Fruit fly (Drosophila melanogaster) whole organism, embryonic: ENCODE data around the gene wfs1.

Experiments
- BtbVII ChIP-seq: fragments of 200-800 bp; sonication (Bioruptor generic); optimal IDR thresholded peaks from 3 replicates; lab custom pipeline; 2017; ENCODE audit warnings: missing biosample characterization, mild to moderate bottlenecking, missing genetic modification characterization
- Bteb2 ChIP-seq: fragments of 200-800 bp; sonication (Bioruptor generic); optimal IDR thresholded peaks from 2 replicates; lab custom pipeline; 2016; ENCODE audit warnings: missing biosample characterization, missing genetic modification characterization
- CG10431 ChIP-seq: fragments of 200-800 bp; sonication (Bioruptor generic); optimal IDR thresholded peaks from 3 replicates; lab custom pipeline; 2018; ENCODE audit warnings: missing biosample characterization, mild to moderate bottlenecking, missing genetic modification characterization
- CG12769 ChIP-seq: fragments of 200-800 bp; sonication (Bioruptor generic); optimal IDR thresholded peaks from 2 replicates; lab custom pipeline; 2019; ENCODE audit warnings: missing biosample characterization, mild to moderate bottlenecking, missing genetic modification characterization, moderate library complexity
- CG12942 ChIP-seq: fragments of 200-800 bp; sonication (Bioruptor generic); optimal IDR thresholded peaks from 3 replicates; lab custom pipeline; 2016; ENCODE audit warnings: missing biosample characterization, missing genetic modification characterization
- CG13775 ChIP-seq: fragments of 200-800 bp; sonication (Bioruptor generic); optimal IDR thresholded peaks from 3 replicates; lab custom pipeline; 2017; ENCODE audit warnings: missing biosample characterization, mild to moderate bottlenecking, missing genetic modification characterization
- CG17328 ChIP-seq: fragments of 200-800 bp; sonication (Bioruptor generic); IDR thresholded peaks from 2 replicates; pipeline ENCODE4 v1.3.6; 2022; ENCODE audit warnings: missing biosample characterization, missing genetic modification characterization
- CG17802 ChIP-seq: fragments of 200-800 bp; sonication (Bioruptor generic); optimal IDR thresholded peaks from 2 replicates; lab custom pipeline; 2018; ENCODE audit warnings: missing biosample characterization, mild to moderate bottlenecking, missing genetic modification characterization, moderate library complexity
- CG3847 ChIP-seq: fragments of 200-800 bp; sonication (Bioruptor generic); IDR thresholded peaks from 2 replicates; pipeline ENCODE4 v1.3.6; 2022; ENCODE audit warnings: missing biosample characterization, missing genetic modification characterization
- CG4617 ChIP-seq: fragments of 200-800 bp; sonication (Bioruptor generic); optimal IDR thresholded peaks from 3 replicates; lab custom pipeline; 2016; ENCODE audit warnings: missing biosample characterization, missing genetic modification characterization, borderline replicate concordance
- CG6175 ChIP-seq: fragments of 200-800 bp; sonication (Bioruptor generic); IDR thresholded peaks from 3 replicates; pipeline ENCODE4 v1.3.6; 2022; ENCODE audit warnings: missing biosample characterization, missing genetic modification characterization
- CG7556 ChIP-seq: fragments of 200-800 bp; sonication (Bioruptor generic); optimal IDR thresholded peaks from 2 replicates; lab custom pipeline; 2017; ENCODE audit warnings: missing biosample characterization, mild to moderate bottlenecking, missing genetic modification characterization
- CG7987 ChIP-seq: fragments of 200-800 bp; sonication (Bioruptor generic); optimal IDR thresholded peaks from 2 replicates; lab custom pipeline; 2018; ENCODE audit warnings: missing biosample characterization, mild to moderate bottlenecking, missing genetic modification characterization, moderate library complexity
- CG8281 ChIP-seq: fragments of 200-800 bp; sonication (Bioruptor generic); optimal IDR thresholded peaks from 2 replicates; lab custom pipeline; 2018; ENCODE audit warnings: missing biosample characterization, mild to moderate bottlenecking, missing genetic modification characterization, moderate library complexity
- CG8924 ChIP-seq: fragments of 200-800 bp; optimal IDR thresholded peaks from 3 replicates; lab custom pipeline; 2019; ENCODE audit warnings: missing biosample characterization, mild to moderate bottlenecking, missing genetic modification characterization, moderate library complexity
- CG9437 ChIP-seq: fragments of 200-800 bp; sonication (Bioruptor generic); optimal IDR thresholded peaks from 2 replicates; lab custom pipeline; 2018; ENCODE audit warnings: missing biosample characterization, mild to moderate bottlenecking, missing genetic modification characterization
- CG9797 ChIP-seq: fragments of 200-800 bp; sonication (Bioruptor generic); optimal IDR thresholded peaks from 3 replicates; lab custom pipeline; 2018; ENCODE audit warnings: missing biosample characterization, mild to moderate bottlenecking, missing genetic modification characterization
- CG9817 ChIP-seq: fragments of 200-800 bp; sonication (Bioruptor generic); optimal IDR thresholded peaks from 2 replicates; lab custom pipeline; 2018; ENCODE audit warnings: missing biosample characterization, mild to moderate bottlenecking, missing genetic modification characterization, moderate library complexity
- Camta ChIP-seq: fragments of 200-800 bp; sonication (Bioruptor generic); optimal IDR thresholded peaks from 2 replicates; lab custom pipeline; 2016; ENCODE audit warnings: missing biosample characterization, missing genetic modification characterization
- Elba2 ChIP-seq: fragments of 200-800 bp; sonication (Bioruptor generic); optimal IDR thresholded peaks from 3 replicates; lab custom pipeline; 2016; ENCODE audit warnings: missing biosample characterization, missing genetic modification characterization
- GATAe ChIP-seq: fragments of 200-800 bp; sonication (Bioruptor generic); conservative IDR thresholded peaks from 2 replicates; pipeline ENCODE4 v1.3.6; 2022; ENCODE audit warnings: missing biosample characterization, missing genetic modification characterization
- HLH3B ChIP-seq: fragments of 200-800 bp; sonication (Bioruptor generic); IDR thresholded peaks from 2 replicates; pipeline ENCODE4 v1.3.6; 2022; ENCODE audit warnings: missing biosample characterization, missing genetic modification characterization
- HLH54F ChIP-seq: fragments of 200-800 bp; sonication (Bioruptor generic); optimal IDR thresholded peaks from 3 replicates; lab custom pipeline; 2016; ENCODE audit warnings: missing biosample characterization, missing genetic modification characterization
- Hr78 ChIP-seq, 2 experiments: fragments of 200-800 bp in 1 of 2; fragments of >200 bp in 1 of 2; sonication (Bioruptor generic) in 1 of 2; optimal IDR thresholded peaks; 2 replicates each; lab custom pipeline; 2017 to 2019; ENCODE audit warnings: missing biosample characterization in 2 of 2, missing genetic modification characterization in 2 of 2, mild to moderate bottlenecking in 1 of 2, moderate library complexity in 1 of 2
- Lpt ChIP-seq: fragments of >200 bp; optimal IDR thresholded peaks from 2 replicates; lab custom pipeline; 2018; ENCODE audit warnings: missing biosample characterization, missing genetic modification characterization
- Max ChIP-seq: fragments of 200-800 bp; sonication (Bioruptor generic); optimal IDR thresholded peaks from 2 replicates; lab custom pipeline; 2016; ENCODE audit warnings: missing biosample characterization, mild to moderate bottlenecking, missing genetic modification characterization
- NFAT ChIP-seq: fragments of 200-800 bp; sonication (Bioruptor generic); IDR thresholded peaks from 2 replicates; pipeline ENCODE4 v1.3.6; 2022; ENCODE audit warnings: missing biosample characterization, missing genetic modification characterization
- Opbp ChIP-seq: fragments of 200-800 bp; sonication (Bioruptor generic); IDR thresholded peaks from 3 replicates; pipeline ENCODE4 v1.3.6; 2022; ENCODE audit warnings: missing biosample characterization, missing genetic modification characterization; ENCODE audit not compliant: partially characterized antibody
- az2 ChIP-seq: fragments of 200-800 bp; sonication (Bioruptor generic); optimal IDR thresholded peaks from 3 replicates; lab custom pipeline; 2016; ENCODE audit warnings: missing biosample characterization, missing genetic modification characterization
- bsh ChIP-seq, 2 experiments: fragments of 200-800 bp; sonication (Bioruptor generic); optimal IDR thresholded peaks; 2 replicates each; lab custom pipeline; 2017 to 2018; ENCODE audit warnings: mild to moderate bottlenecking in 2 of 2, missing biosample characterization in 2 of 2, missing genetic modification characterization in 2 of 2, moderate library complexity in 1 of 2
- btn ChIP-seq: fragments of 200-800 bp; sonication (Bioruptor generic); optimal IDR thresholded peaks from 2 replicates; lab custom pipeline; 2016; ENCODE audit warnings: missing biosample characterization, missing genetic modification characterization
- cas ChIP-seq: fragments of 200-800 bp; sonication (Bioruptor generic); IDR thresholded peaks from 2 replicates; pipeline ENCODE4 v1.3.6; 2022; ENCODE audit warnings: missing biosample characterization, missing genetic modification characterization
- cato ChIP-seq: fragments of 200-800 bp; sonication (Bioruptor generic); optimal IDR thresholded peaks from 2 replicates; lab custom pipeline; 2016; ENCODE audit warnings: missing biosample characterization, missing genetic modification characterization, borderline replicate concordance
- chm ChIP-seq: fragments of 200-800 bp; sonication (Bioruptor generic); IDR thresholded peaks from 2 replicates; pipeline ENCODE4 v1.3.6; 2022; ENCODE audit warnings: missing biosample characterization, missing genetic modification characterization
- da ChIP-seq: fragments of 200-800 bp; sonication (Bioruptor generic); optimal IDR thresholded peaks from 2 replicates; lab custom pipeline; 2016; ENCODE audit warnings: missing biosample characterization, missing genetic modification characterization
- dmrt11E ChIP-seq: fragments of 200-800 bp; sonication (Bioruptor generic); optimal IDR thresholded peaks from 3 replicates; lab custom pipeline; 2018; ENCODE audit warnings: missing biosample characterization, mild to moderate bottlenecking, missing genetic modification characterization, moderate library complexity
- dysf ChIP-seq: fragments of 200-800 bp; sonication (Bioruptor generic); IDR thresholded peaks from 3 replicates; pipeline ENCODE4 v1.3.6; 2022; ENCODE audit warnings: missing biosample characterization, missing genetic modification characterization
- fd3F ChIP-seq: fragments of 200-800 bp; sonication (Bioruptor generic); optimal IDR thresholded peaks from 2 replicates; lab custom pipeline; 2018; ENCODE audit warnings: missing biosample characterization, mild to moderate bottlenecking, missing genetic modification characterization, moderate library complexity
- fru ChIP-seq: fragments of >200 bp; optimal IDR thresholded peaks from 2 replicates; lab custom pipeline; 2017
- gcm2 ChIP-seq: fragments of 200-800 bp; sonication (Bioruptor generic); optimal IDR thresholded peaks from 2 replicates; lab custom pipeline; 2016; ENCODE audit warnings: missing biosample characterization, missing genetic modification characterization
- nmo ChIP-seq: fragments of 200-800 bp; sonication (Bioruptor generic); optimal IDR thresholded peaks from 2 replicates; lab custom pipeline; 2018; ENCODE audit warnings: missing biosample characterization, mild to moderate bottlenecking, missing genetic modification characterization, moderate library complexity
- pan ChIP-seq, 4 experiments: fragments of >200 bp in 3 of 4; fragments of 200-800 bp in 1 of 4; sonication (Bioruptor generic) in 1 of 4; optimal IDR thresholded peaks in 3 of 4; IDR thresholded peaks in 1 of 4; 2 replicates each; pipeline versions ENCODE4 v1.3.6 to Lab custom; 2017 to 2022; ENCODE audit warnings: missing biosample characterization in 2 of 4, missing genetic modification characterization in 2 of 4, mixed read lengths in 1 of 4
- pum ChIP-seq: fragments of 200-800 bp; sonication (Bioruptor generic); optimal IDR thresholded peaks from 2 replicates; lab custom pipeline; 2016; ENCODE audit warnings: missing biosample characterization, missing genetic modification characterization
- ranshi ChIP-seq: fragments of 200-800 bp; sonication (Bioruptor generic); IDR thresholded peaks from 2 replicates; pipeline ENCODE4 v1.3.6; 2022; ENCODE audit warnings: missing biosample characterization, missing genetic modification characterization
- salm ChIP-seq: fragments of 200-800 bp; sonication (Bioruptor generic); optimal IDR thresholded peaks from 2 replicates; lab custom pipeline; 2018; ENCODE audit warnings: missing biosample characterization, mild to moderate bottlenecking, missing genetic modification characterization
- slbo ChIP-seq: fragments of 200-800 bp; sonication (Bioruptor generic); IDR thresholded peaks from 2 replicates; pipeline ENCODE4 v1.3.6; 2022; ENCODE audit warnings: missing biosample characterization, missing genetic modification characterization
- sna ChIP-seq: fragments of 200-800 bp; sonication (Bioruptor generic); IDR thresholded peaks from 2 replicates; pipeline ENCODE4 v1.3.6; 2022; ENCODE audit warnings: missing biosample characterization, missing genetic modification characterization; ENCODE audit not compliant: partially characterized antibody
- sob ChIP-seq: fragments of 200-800 bp; sonication (Bioruptor generic); IDR thresholded peaks from 2 replicates; pipeline ENCODE4 v1.3.6; 2022; ENCODE audit warnings: missing biosample characterization, missing genetic modification characterization
- sr ChIP-seq: fragments of 200-800 bp; sonication (Bioruptor generic); IDR thresholded peaks from 3 replicates; pipeline ENCODE4 v1.3.6; 2022; ENCODE audit warnings: missing biosample characterization, missing genetic modification characterization
- zen2 ChIP-seq: fragments of 200-800 bp; sonication (Bioruptor generic); IDR thresholded peaks from 3 replicates; pipeline ENCODE4 v1.3.6; 2022; ENCODE audit warnings: missing biosample characterization, missing genetic modification characterization; ENCODE audit not compliant: partially characterized antibody

Gene wfs1

DNA sequence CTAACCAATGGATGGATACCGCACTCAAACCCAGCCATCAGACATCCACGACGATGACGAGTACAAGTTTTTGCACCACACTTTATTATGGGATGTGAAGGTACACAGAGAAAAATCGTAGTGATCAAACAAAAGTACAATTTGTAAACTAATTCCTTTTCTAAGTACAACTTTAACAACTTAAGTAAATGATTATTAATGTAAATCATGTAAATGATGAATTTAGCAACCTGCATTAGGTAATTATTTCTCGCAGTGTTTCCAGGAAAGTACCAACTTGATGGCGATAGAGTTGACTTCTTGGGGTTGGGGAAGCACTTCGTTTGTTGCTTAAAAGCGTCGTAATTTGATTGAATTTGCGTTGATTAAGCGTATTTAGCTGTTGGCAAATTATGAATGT, 27.1 kb downstream of the wfs1 start (continued):
- no peak for TF ChIP-seq CG12769 (tag; lab: Kevin White, UChicago)
- peak; percentile 26 for TF ChIP-seq Camta (GFP tag; lab: Kevin White, UChicago)
- TF ChIP-seq CG7987, result no peak
- TF ChIP-seq sob (GFP tag; lab: Robert Waterston, UW), result peak; percentile 63
- TF ChIP-seq zen2, result no peak
- TF ChIP-seq CG13775 (GFP tag; lab: Kevin White, UChicago), result peak; percentile 53
- TF ChIP-seq Opbp (GFP tag; lab: Robert Waterston, UW), result no peak
- TF ChIP-seq Lpt (GFP tag; lab: Kevin White, UChicago), result no peak
- TF ChIP-seq CG9817, result peak; percentile 70
- no peak for TF ChIP-seq CG10431 (GFP tag; lab: Kevin White, UChicago)
- peak; percentile 12 for TF ChIP-seq pum (GFP tag; lab: Kevin White, UChicago)
- TF ChIP-seq fru, result no peak
- TF ChIP-seq CG8924 (tag; lab: Kevin White, UChicago), result peak; percentile 63
- no peak for TF ChIP-seq Elba2 (GFP tag; lab: Kevin White, UChicago)
- TF ChIP-seq pan (optimal IDR thresholded peaks at IDR 0.05; lab: Kevin White, UChicago), result no peak
- peak in 1 of 2 experiments; percentile 58 for TF ChIP-seq pan (GFP tag; optimal IDR thresholded peaks at IDR 0.05 in 1 of 2, IDR thresholded peaks at IDR 0.05 in 1 of 2)
- TF ChIP-seq GATAe (GFP tag; lab: Robert Waterston, UW), result no peak; the same call in 1 of the 2 replicates
- peak; percentile 23 for TF ChIP-seq Max (GFP tag; lab: Kevin White, UChicago)
- TF ChIP-seq Bteb2, result peak; percentile 56
- TF ChIP-seq btn (GFP tag; lab: Kevin White, UChicago), result no peak
- TF ChIP-seq chm (GFP tag; lab: Robert Waterston, UW), result no peak
- TF ChIP-seq salm, result no peak
- TF ChIP-seq BtbVII (GFP tag; lab: Kevin White, UChicago), result peak; percentile 55
- no peak for TF ChIP-seq CG17802
- peak; percentile 40 for TF ChIP-seq cato (GFP tag; lab: Kevin White, UChicago)
- TF ChIP-seq da (GFP tag; lab: Kevin White, UChicago), result no peak
- TF ChIP-seq dmrt11E, result peak; percentile 73
- TF ChIP-seq gcm2 (GFP tag; lab: Kevin White, UChicago), result no peak
- peak; percentile 55; the same call in 1 of the 2 replicates for TF ChIP-seq ranshi (GFP tag; lab: Robert Waterston, UW)
- TF ChIP-seq CG3847, result peak; percentile 77
- TF ChIP-seq CG8281, result no peak
- TF ChIP-seq CG4617, result no peak
- no peak for TF ChIP-seq CG9797 (GFP tag; lab: Kevin White, UChicago)
- no peak for TF ChIP-seq CG6175
- no peak for TF ChIP-seq Hr78 (GFP tag; optimal IDR thresholded peaks at IDR 0.05; lab: Kevin White, UChicago)
- peak; percentile 34 to 81 for TF ChIP-seq bsh (GFP tag; optimal IDR thresholded peaks at IDR 0.05; lab: Kevin White, UChicago)
- peak; percentile 92 for TF ChIP-seq slbo
- peak; percentile 60; the same call in 1 of the 2 replicates for TF ChIP-seq HLH3B (GFP tag; lab: Robert Waterston, UW)
- TF ChIP-seq sna (GFP tag; lab: Robert Waterston, UW), result no peak
- TF ChIP-seq dysf (GFP tag; lab: Robert Waterston, UW), result peak; percentile 60; the same call in 2 of the 3 replicates
- peak; percentile 71 for TF ChIP-seq az2 (GFP tag; lab: Kevin White, UChicago)
- peak; percentile 34 for TF ChIP-seq CG9437 (GFP tag; lab: Kevin White, UChicago)
- no peak for TF ChIP-seq sr (GFP tag; lab: Robert Waterston, UW)
- TF ChIP-seq NFAT (GFP tag; lab: Robert Waterston, UW), result no peak; the same call in 1 of the 2 replicates
- TF ChIP-seq CG17328, result peak; percentile 87
- TF ChIP-seq nmo (GFP tag; lab: Kevin White, UChicago), result peak; percentile 75
- TF ChIP-seq CG12942 (GFP tag; lab: Kevin White, UChicago), result peak; percentile 45
- no peak for TF ChIP-seq cas (GFP tag; lab: Robert Waterston, UW)
- TF ChIP-seq HLH54F (GFP tag; lab: Kevin White, UChicago), result peak; percentile 46
- TF ChIP-seq fd3F (GFP tag; lab: Kevin White, UChicago), result peak; percentile 64
- TF ChIP-seq CG7556 (GFP tag; lab: Kevin White, UChicago), result peak; percentile 67
